Fruit fly (Drosophila melanogaster) whole organism, wandering third instar larva: ENCODE measurements around the gene CG31909.

ENCODE experiments used
- Abd-B ChIP-seq: fragments of >200 bp; optimal IDR thresholded peaks from 2 replicates; lab custom pipeline; 2017; ENCODE audit warnings: missing biosample characterization, missing genetic modification characterization
- GATAd ChIP-seq: sonication (Bioruptor generic); optimal IDR thresholded peaks from 2 replicates; lab custom pipeline; 2016; ENCODE audit warnings: missing biosample characterization, missing genetic modification characterization
- Hr78 ChIP-seq: fragments of >200 bp; optimal IDR thresholded peaks from 2 replicates; lab custom pipeline; 2017; ENCODE audit warnings: missing biosample characterization, missing genetic modification characterization
- OdsH ChIP-seq: fragments of 200-800 bp; sonication (Bioruptor generic); optimal IDR thresholded peaks from 2 replicates; lab custom pipeline; 2016; ENCODE audit warnings: missing biosample characterization, mild to moderate bottlenecking, missing genetic modification characterization
- brk ChIP-seq: fragments of 200-800 bp; sonication (Bioruptor generic); optimal IDR thresholded peaks from 2 replicates; lab custom pipeline; 2016; ENCODE audit warnings: missing biosample characterization, mild to moderate bottlenecking, missing genetic modification characterization
- foxo ChIP-seq, 2 experiments: fragments of 200-800 bp; sonication (Bioruptor generic); optimal IDR thresholded peaks; 2 replicates in 1 of 2; 3 replicates in 1 of 2; lab custom pipeline; 2016 to 2017; ENCODE audit warnings: missing biosample characterization in 2 of 2, missing genetic modification characterization in 2 of 2

DNA sequence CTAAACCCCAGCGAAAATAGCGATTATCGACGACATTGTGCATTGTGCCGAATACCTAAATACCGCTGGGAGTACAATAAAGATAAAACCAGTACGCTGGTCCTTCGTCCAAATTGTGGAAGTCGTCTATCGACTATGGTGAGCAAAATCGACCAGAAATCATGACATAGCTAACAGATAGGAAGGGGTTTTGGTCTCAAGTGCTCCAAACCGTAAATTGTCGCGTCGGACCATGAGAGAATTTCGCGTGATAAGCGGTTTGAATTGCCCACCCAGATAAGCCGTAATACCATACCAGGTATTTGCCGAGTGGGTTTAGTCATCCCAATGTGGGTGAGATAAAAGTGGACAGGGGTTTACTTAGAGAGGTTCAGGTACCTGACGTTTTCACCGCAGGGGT is 39.4 kb upstream of the CG31909 start:
- TF ChIP-seq foxo (GFP tag; optimal IDR thresholded peaks at IDR 0.05; lab: Kevin White, UChicago) (peak in 1 of 2 experiments; percentile 5), Abd-B (GFP tag; lab: Kevin White, UChicago) (no peak), Hr78 (no peak), OdsH (GFP tag; lab: Kevin White, UChicago) (no peak), GATAd (GFP tag; lab: Kevin White, UChicago) (no peak), brk (GFP tag; lab: Kevin White, UChicago) (no peak)
